Fruit fly (Drosophila melanogaster): ENCODE measurements around the gene Srp68.

Gene Srp68

DNA sequence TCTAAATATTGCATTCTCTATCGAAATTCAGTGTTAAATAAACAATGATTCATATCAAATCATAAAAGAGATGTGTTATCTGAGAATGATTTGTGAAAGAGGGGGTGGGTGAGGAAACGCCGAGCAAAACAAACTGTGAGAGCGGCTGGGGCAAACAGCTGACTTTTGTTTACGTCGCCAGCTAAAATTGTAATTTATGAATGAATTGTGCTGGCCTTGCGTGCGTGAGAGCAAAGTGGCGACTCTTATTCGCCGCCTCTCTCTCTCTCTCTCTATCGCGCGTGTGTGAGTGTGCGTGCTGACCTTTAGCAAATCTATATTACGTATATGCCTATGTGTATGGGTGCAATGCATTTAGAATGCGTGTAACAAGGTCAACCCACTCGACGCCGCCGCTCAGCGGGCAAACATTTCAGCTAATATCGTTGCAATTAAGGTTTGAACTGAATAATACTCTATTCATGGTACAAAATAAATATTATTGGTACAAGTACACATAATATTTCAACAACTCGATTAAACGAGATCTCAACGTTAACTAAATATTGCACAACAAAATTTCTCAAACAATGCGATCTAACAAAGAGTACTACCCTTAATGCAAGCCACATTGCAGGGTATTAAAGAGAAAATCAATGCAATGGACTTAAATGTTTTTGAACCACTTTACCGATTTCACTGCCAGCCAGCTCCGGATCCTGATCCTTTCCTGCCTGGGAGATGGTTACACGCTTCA, 4.0 kb downstream of the Srp68 start (continued):
- TF ChIP-seq Adf1 (GFP tag; IDR thresholded peaks at IDR 0.05) (peak; percentile 11; the same call in 1 of the 2 replicates), Mrtf (GFP tag; IDR thresholded peaks at IDR 0.05) (no peak), sima (GFP tag; optimal IDR thresholded peaks at IDR 0.05) (no peak), unc-4 (GFP tag; IDR thresholded peaks at IDR 0.05; ENCODE audit: partially characterized antibody) (peak; percentile 44), CG17186 (GFP tag; optimal IDR thresholded peaks at IDR 0.05) (no peak), Taf1 (GFP tag; IDR thresholded peaks at IDR 0.05) (no peak), pan (optimal IDR thresholded peaks at IDR 0.05) (no peak), pan (GFP tag; optimal IDR thresholded peaks at IDR 0.05 in 1 of 2, IDR thresholded peaks at IDR 0.05 in 1 of 2) (peak in 1 of 2 experiments; percentile 26), Atf6 (GFP tag; IDR thresholded peaks at IDR 0.05) (0 out of 2 replicates have a peak, but pooled peaks have one; percentile 18), dpn (GFP tag; optimal IDR thresholded peaks at IDR 0.05) (peak in 1 of 2 experiments; percentile 34), ftz-f1 (GFP tag; optimal IDR thresholded peaks at IDR 0.05) (peak; percentile 94), ATbp (GFP tag; optimal IDR thresholded peaks at IDR 0.05) (peak; percentile 40), gro (GFP tag; optimal IDR thresholded peaks at IDR 0.05) (no peak), CG15479 (GFP tag; optimal IDR thresholded peaks at IDR 0.05) (peak; percentile 85), kah (GFP tag; optimal IDR thresholded peaks at IDR 0.05) (peak; percentile 42), crp (GFP tag; optimal IDR thresholded peaks at IDR 0.05) (peak; percentile 3 to 83), gcm (GFP tag; optimal IDR thresholded peaks at IDR 0.05) (peak; percentile 65), Bdp1 (GFP tag; optimal IDR thresholded peaks at IDR 0.05) (no peak), Aef1 (GFP tag; IDR thresholded peaks at IDR 0.05) (no peak), Blimp-1 (GFP tag; optimal IDR thresholded peaks at IDR 0.05) (peak; percentile 21), Gsc (GFP tag; IDR thresholded peaks at IDR 0.05) (no peak), CG13287 (GFP tag; IDR thresholded peaks at IDR 0.05; ENCODE audit: partially characterized antibody) (peak; percentile 76), CG7839 (tag; optimal IDR thresholded peaks at IDR 0.05) (peak; percentile 38), CG34376 (GFP tag; optimal IDR thresholded peaks at IDR 0.05) (peak; percentile 47), phol (tag; optimal IDR thresholded peaks at IDR 0.05) (peak; percentile 7), Elba2 (GFP tag; optimal IDR thresholded peaks at IDR 0.05) (peak; percentile 72), Ets65A (GFP tag) (peak; percentile 9), ewg (GFP tag; optimal IDR thresholded peaks at IDR 0.05) (peak; percentile 11), gce (GFP tag; IDR thresholded peaks at IDR 0.05) (0 out of 3 replicates have a peak, but pooled peaks have one; percentile 39), HmgD (GFP tag; optimal IDR thresholded peaks at IDR 0.05) (no peak), Sox102F (GFP tag; optimal IDR thresholded peaks at IDR 0.05) (peak; percentile 70), Hr51 (GFP tag; optimal IDR thresholded peaks at IDR 0.05) (peak in 1 of 2 experiments; percentile 26), CG16813 (GFP tag; IDR thresholded peaks at IDR 0.05; ENCODE audit: partially characterized antibody) (no peak), CG13424 (tag; optimal IDR thresholded peaks at IDR 0.05) (no peak), Hr78 (GFP tag; optimal IDR thresholded peaks at IDR 0.05) (peak in 1 of 2 experiments; percentile 99), prd (optimal IDR thresholded peaks at IDR 0.05) (no peak), prd (GFP tag; IDR thresholded peaks at IDR 0.05) (peak; percentile 59; the same call in 2 of the 3 replicates), sna (GFP tag; IDR thresholded peaks at IDR 0.05; ENCODE audit: partially characterized antibody) (0 out of 2 replicates have a peak, but pooled peaks have one; percentile 51), CG34224 (GFP tag; IDR thresholded peaks at IDR 0.05; ENCODE audit: partially characterized antibody) (peak; percentile 73), CG6689 (GFP tag; IDR thresholded peaks at IDR 0.05) (peak; percentile 48), exex (tag; optimal IDR thresholded peaks at IDR 0.05) (no peak), Doc2 (GFP tag; IDR thresholded peaks at IDR 0.05) (0 out of 2 replicates have a peak, but pooled peaks have one; percentile 18), Oli (tag; optimal IDR thresholded peaks at IDR 0.05) (peak; percentile 17), psq (GFP tag; optimal IDR thresholded peaks at IDR 0.05) (peak; percentile 16), Nf-YC (tag; optimal IDR thresholded peaks at IDR 0.05) (peak; percentile 8), fu2 (GFP tag; optimal IDR thresholded peaks at IDR 0.05) (no peak), crol (GFP tag; IDR thresholded peaks at IDR 0.05) (peak; percentile 89), CG30403 (GFP tag; optimal IDR thresholded peaks at IDR 0.05) (peak; percentile 10)
